Worm (Caenorhabditis elegans) whole organism, L2 larva: ENCODE data around the gene ZK1010.12.

Source experiments
- alr-1 ChIP-seq: fragments of 150-350 bp; optimal IDR thresholded peaks from 2 replicates; lab custom pipeline; 2014; ENCODE audit warnings: missing biosample characterization, missing genetic modification characterization
- ama-1 ChIP-seq: fragments of 150-350 bp; optimal IDR thresholded peaks from 2 replicates; lab custom pipeline; 2018; ENCODE audit warnings: inconsistent platforms
- ceh-82 ChIP-seq: fragments of 150-350 bp; optimal IDR thresholded peaks from 2 replicates; lab custom pipeline; 2014; ENCODE audit warnings: missing biosample characterization, missing genetic modification characterization
- elt-3 ChIP-seq: sonication (generic microtip); optimal IDR thresholded peaks from 2 replicates; lab custom pipeline; 2017; ENCODE audit warnings: missing biosample characterization, missing genetic modification characterization
- fos-1 ChIP-seq: fragments of 150-350 bp; optimal IDR thresholded peaks from 2 replicates; lab custom pipeline; 2014; ENCODE audit warnings: missing biosample characterization, missing genetic modification characterization
- gmeb-1 ChIP-seq: fragments of 150-350 bp; optimal IDR thresholded peaks from 2 replicates; lab custom pipeline; 2014; ENCODE audit warnings: missing biosample characterization, missing genetic modification characterization
- lin-11 ChIP-seq: fragments of 150-350 bp; sonication (generic microtip); optimal IDR thresholded peaks from 2 replicates; lab custom pipeline; 2014; ENCODE audit warnings: missing biosample characterization, missing genetic modification characterization, inconsistent platforms, mixed read lengths
- lin-13 ChIP-seq: fragments of 150-350 bp; optimal IDR thresholded peaks from 2 replicates; lab custom pipeline; 2014; ENCODE audit warnings: missing biosample characterization, missing genetic modification reagents, missing genetic modification characterization
- lsy-2 ChIP-seq, 2 experiments: fragments of 150-350 bp in 1 of 2; sonication (generic microtip) in 1 of 2; optimal IDR thresholded peaks; 2 replicates each; lab custom pipeline; 2014 to 2017; ENCODE audit warnings: missing biosample characterization in 2 of 2, missing genetic modification characterization in 2 of 2
- nhr-12 ChIP-seq: fragments of 150-350 bp; optimal IDR thresholded peaks from 2 replicates; lab custom pipeline; 2014; ENCODE audit warnings: missing biosample characterization, missing genetic modification characterization
- nhr-6 ChIP-seq: fragments of 150-350 bp; optimal IDR thresholded peaks from 2 replicates; lab custom pipeline; 2014; ENCODE audit warnings: missing biosample characterization, missing genetic modification characterization
- nhr-77 ChIP-seq: fragments of 150-350 bp; optimal IDR thresholded peaks from 2 replicates; lab custom pipeline; 2014; ENCODE audit warnings: missing biosample characterization, missing genetic modification characterization
- peb-1 ChIP-seq: fragments of 150-350 bp; optimal IDR thresholded peaks from 2 replicates; lab custom pipeline; 2014; ENCODE audit warnings: missing biosample characterization, missing genetic modification characterization
- skn-1 ChIP-seq: sonication (generic microtip); optimal IDR thresholded peaks from 2 replicates; lab custom pipeline; 2017; ENCODE audit warnings: missing biosample characterization, missing genetic modification characterization

- TF ChIP-seq nhr-12: no peak
- no peak for TF ChIP-seq nhr-6 (tag; lab: Kevin White, UChicago)
- TF ChIP-seq lin-13 (GFP tag; lab: Kevin White, UChicago): no peak
- TF ChIP-seq ama-1: no peak
- no peak for TF ChIP-seq skn-1 (tag; lab: Kevin White, UChicago)
- TF ChIP-seq peb-1 (tag; lab: Kevin White, UChicago): no peak
- no peak for TF ChIP-seq alr-1 (tag; lab: Kevin White, UChicago)
- no peak for TF ChIP-seq elt-3
- no peak for TF ChIP-seq gmeb-1 (tag; lab: Kevin White, UChicago)
- TF ChIP-seq lsy-2 (tag; optimal IDR thresholded peaks at IDR 0.05; lab: Kevin White, UChicago): no peak
- TF ChIP-seq ceh-82 (tag; lab: Kevin White, UChicago): no peak
- no peak for TF ChIP-seq lin-11 (tag; lab: Kevin White, UChicago)
- TF ChIP-seq fos-1: no peak
- no peak for TF ChIP-seq nhr-77 (tag; lab: Kevin White, UChicago)
Measured at ce11 chrIII:13005161-13005560, 14.1 kb downstream of the ZK1010.12 start, which contains the start of gene snf-7.
